Fruit fly (Drosophila melanogaster): Measurements from ENCODE around the gene CG1092.

- TF ChIP-seq psq (optimal IDR thresholded peaks at IDR 0.05) (no peak), pan (optimal IDR thresholded peaks at IDR 0.05) (no peak)
Measured at dm6 chr3R:4282207-4282606, 15.6 kb downstream of the CG1092 start.

Measured in whole organism.